Worm (Caenorhabditis elegans) whole organism, early embryonic: ENCODE data around the gene tag-124.

ENCODE experiments used
- ceh-36 ChIP-seq: sonication (generic microtip); optimal IDR thresholded peaks from 2 replicates; lab custom pipeline; 2016; ENCODE audit warnings: missing genetic modification characterization, inconsistent platforms, missing compliant biosample characterization
- hmg-4 ChIP-seq: fragments of 200-800 bp; sonication (Bioruptor generic); optimal IDR thresholded peaks from 2 replicates; lab custom pipeline; 2018; ENCODE audit warnings: mild to moderate bottlenecking, missing genetic modification characterization, missing compliant biosample characterization

DNA sequence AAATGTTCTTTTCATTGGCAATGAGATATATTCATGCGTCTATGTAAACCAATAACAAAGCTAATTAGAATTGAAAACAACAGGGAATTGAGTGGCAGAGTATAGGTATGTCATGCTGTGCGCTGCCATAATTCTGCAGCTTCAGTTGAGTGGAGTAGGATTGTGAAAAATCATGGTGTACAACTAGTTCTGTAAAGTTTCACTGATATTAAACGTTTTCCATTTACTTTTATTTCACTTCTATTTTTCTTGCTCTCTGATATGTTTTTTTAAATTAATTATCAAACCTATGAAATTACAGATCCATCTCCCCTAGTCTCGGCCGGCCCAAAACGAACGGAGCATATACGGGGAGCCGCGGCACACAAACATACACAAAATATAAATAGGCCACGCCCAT is 15.4 kb upstream of the tag-124 start, which contains the start of gene exc-7:
- no peak for TF ChIP-seq ceh-36 (tag; lab: Kevin White, UChicago)
- TF ChIP-seq hmg-4 (GFP tag; lab: Kevin White, UChicago) = no peak
